Fruit fly (Drosophila melanogaster): ENCODE results near the gene mIF2.

mIF2 gene

dm6 chr3R:28558801-28559200 lies 14.2 kb upstream of the mIF2 start (continued):
- TF ChIP-seq Eip75B (GFP tag; optimal IDR thresholded peaks at IDR 0.05), result no peak

dm6 chr3R:28556385-28556784 lies 11.8 kb upstream of the mIF2 start:
- no peak for TF ChIP-seq CG10631 (GFP tag; optimal IDR thresholded peaks at IDR 0.05)
- TF ChIP-seq fkh (GFP tag; optimal IDR thresholded peaks at IDR 0.05), result peak; percentile 99
- no peak for TF ChIP-seq CG11294 (GFP tag; IDR thresholded peaks at IDR 0.05)

- TF ChIP-seq fkh (GFP tag; optimal IDR thresholded peaks at IDR 0.05), result peak; percentile 52
- no peak for TF ChIP-seq Eip93F (GFP tag; optimal IDR thresholded peaks at IDR 0.05)
- TF ChIP-seq Sox14 (GFP tag; optimal IDR thresholded peaks at IDR 0.05), result no peak
- TF ChIP-seq achi (GFP tag; optimal IDR thresholded peaks at IDR 0.05), result no peak
- no peak for TF ChIP-seq net (GFP tag; optimal IDR thresholded peaks at IDR 0.05)
Measured at dm6 chr3R:28555793-28556192, 11.2 kb upstream of the mIF2 start.

- TF ChIP-seq CG10669 (GFP tag; optimal IDR thresholded peaks at IDR 0.05) (no peak), eg (GFP tag; IDR thresholded peaks at IDR 0.05) (no peak), CG1621 (tag; optimal IDR thresholded peaks at IDR 0.05) (no peak), net (GFP tag; optimal IDR thresholded peaks at IDR 0.05) (no peak), Gug (GFP tag; IDR thresholded peaks at IDR 0.05) (no peak), acj6 (GFP tag; optimal IDR thresholded peaks at IDR 0.05) (no peak)
Measured at dm6 chr3R:28555324-28555723, 10.7 kb upstream of the mIF2 start.

- peak; percentile 52 for TF ChIP-seq fkh (GFP tag; optimal IDR thresholded peaks at IDR 0.05)
- TF ChIP-seq CG15336 (GFP tag; IDR thresholded peaks at IDR 0.05), result no peak
- no peak for TF ChIP-seq topi (GFP tag; optimal IDR thresholded peaks at IDR 0.05)
Measured at dm6 chr3R:28553023-28553422, 8.4 kb upstream of the mIF2 start.

dm6 chr3R:28552249-28552648 lies 7.6 kb upstream of the mIF2 start:
- TF ChIP-seq Sox102F (GFP tag; optimal IDR thresholded peaks at IDR 0.05) (no peak), fkh (GFP tag; optimal IDR thresholded peaks at IDR 0.05) (peak; percentile 87)

- TF ChIP-seq fkh (GFP tag; optimal IDR thresholded peaks at IDR 0.05) (peak; percentile 86), CG10669 (GFP tag; optimal IDR thresholded peaks at IDR 0.05) (no peak), CG8119 (GFP tag; IDR thresholded peaks at IDR 0.05) (no peak), Sox102F (GFP tag; optimal IDR thresholded peaks at IDR 0.05) (no peak)
Measured at dm6 chr3R:28548457-28548856, 3.8 kb upstream of the mIF2 start.

- no peak for TF ChIP-seq CG16779 (tag; optimal IDR thresholded peaks at IDR 0.05)
- no peak for TF ChIP-seq CG8632 (GFP tag; optimal IDR thresholded peaks at IDR 0.05)
- peak; percentile 100 for TF ChIP-seq fkh (GFP tag; optimal IDR thresholded peaks at IDR 0.05)
- peak; percentile 0 for TF ChIP-seq CG3919 (GFP tag; optimal IDR thresholded peaks at IDR 0.05)
- TF ChIP-seq fd85E (GFP tag; optimal IDR thresholded peaks at IDR 0.05), result no peak
- no peak for TF ChIP-seq CG9139 (GFP tag; optimal IDR thresholded peaks at IDR 0.05)
- TF ChIP-seq Sox102F (GFP tag; optimal IDR thresholded peaks at IDR 0.05), result no peak
- TF ChIP-seq Sox14 (GFP tag; optimal IDR thresholded peaks at IDR 0.05), result no peak
- TF ChIP-seq Ets96B (tag; optimal IDR thresholded peaks at IDR 0.05), result no peak
- TF ChIP-seq CG11294 (GFP tag; IDR thresholded peaks at IDR 0.05), result no peak
- peak; percentile 12 for TF ChIP-seq esn (GFP tag; optimal IDR thresholded peaks at IDR 0.05)
- TF ChIP-seq CG10669 (GFP tag; optimal IDR thresholded peaks at IDR 0.05), result no peak
- no peak for TF ChIP-seq CG6854 (GFP tag; optimal IDR thresholded peaks at IDR 0.05)
- no peak for TF ChIP-seq topi (GFP tag; optimal IDR thresholded peaks at IDR 0.05)
- TF ChIP-seq Eip78C (GFP tag), result peak; percentile 52
- no peak for TF ChIP-seq acj6 (GFP tag; optimal IDR thresholded peaks at IDR 0.05)
- TF ChIP-seq Gug (GFP tag; IDR thresholded peaks at IDR 0.05), result no peak
- no peak for TF ChIP-seq CG15336 (GFP tag; IDR thresholded peaks at IDR 0.05)
- no peak for TF ChIP-seq svp (GFP tag)
- no peak for TF ChIP-seq CG6163 (GFP tag; IDR thresholded peaks at IDR 0.05)
- TF ChIP-seq eg (GFP tag; IDR thresholded peaks at IDR 0.05), result peak; percentile 36; the same call in 1 of the 3 replicates
- no peak for TF ChIP-seq CG34406 (GFP tag; optimal IDR thresholded peaks at IDR 0.05)
- TF ChIP-seq Ets21C (GFP tag; optimal IDR thresholded peaks at IDR 0.05), result no peak
- TF ChIP-seq OdsH (GFP tag; optimal IDR thresholded peaks at IDR 0.05), result no peak
- TF ChIP-seq salr (GFP tag; optimal IDR thresholded peaks at IDR 0.05), result no peak
- TF ChIP-seq CG7368 (GFP tag; optimal IDR thresholded peaks at IDR 0.05), result no peak
- TF ChIP-seq CG31627 (GFP tag; optimal IDR thresholded peaks at IDR 0.05), result no peak
- no peak for TF ChIP-seq CG11762 (GFP tag; optimal IDR thresholded peaks at IDR 0.05; ENCODE audit: insufficient read depth)
- TF ChIP-seq Sox15 (GFP tag; optimal IDR thresholded peaks at IDR 0.05), result no peak
Measured at dm6 chr3R:28547129-28547753, 2.6 kb upstream of the mIF2 start.
